Worm (Caenorhabditis elegans) whole organism, late embryonic: ENCODE data around the gene vha-14.
A peak's percentile ranks its signal among the peaks of the same experiment; 100 is the strongest.

ENCODE experiments used
- K02D7.2 ChIP-seq: sonication (generic microtip); optimal IDR thresholded peaks from 2 replicates; lab custom pipeline; 2017; ENCODE audit warnings: mild to moderate bottlenecking, missing genetic modification characterization, missing compliant biosample characterization
- Y22D7AL.16 ChIP-seq: sonication (generic microtip); optimal IDR thresholded peaks from 2 replicates; lab custom pipeline; 2016; ENCODE audit warnings: missing genetic modification characterization, missing compliant biosample characterization
- ama-1 ChIP-seq: fragments of 150-350 bp; optimal IDR thresholded peaks from 2 replicates; lab custom pipeline; 2014
- ceh-14 ChIP-seq: sonication (generic microtip); optimal IDR thresholded peaks from 2 replicates; lab custom pipeline; 2016; ENCODE audit warnings: missing genotype, missing genetic modification characterization, missing compliant biosample characterization
- ceh-18 ChIP-seq: sonication (generic microtip); optimal IDR thresholded peaks from 2 replicates; lab custom pipeline; 2016; ENCODE audit warnings: missing genetic modification characterization, missing compliant biosample characterization
- ceh-19 ChIP-seq: fragments of 200-800 bp; sonication (Bioruptor generic); optimal IDR thresholded peaks from 2 replicates; lab custom pipeline; 2018; ENCODE audit warnings: mild to moderate bottlenecking, missing genetic modification characterization, missing compliant biosample characterization
- ceh-22 ChIP-seq: sonication (generic microtip); optimal IDR thresholded peaks from 2 replicates; lab custom pipeline; 2017; ENCODE audit warnings: missing biosample characterization, missing genetic modification characterization
- ceh-24 ChIP-seq: sonication (generic microtip); optimal IDR thresholded peaks from 2 replicates; lab custom pipeline; 2016; ENCODE audit warnings: mild to moderate bottlenecking, missing genetic modification characterization, missing compliant biosample characterization
- ceh-30 ChIP-seq: fragments of 150-350 bp; optimal IDR thresholded peaks from 2 replicates; lab custom pipeline; 2014; ENCODE audit warnings: missing biosample characterization, missing genetic modification characterization
- ceh-31 ChIP-seq: sonication (generic microtip); optimal IDR thresholded peaks from 2 replicates; lab custom pipeline; 2016; ENCODE audit warnings: missing genetic modification characterization, missing compliant biosample characterization
- ceh-45 ChIP-seq: fragments of 200-800 bp; sonication (Bioruptor generic); IDR thresholded peaks from 2 replicates; pipeline ENCODE4 v1.3.6; 2022; ENCODE audit warnings: missing genetic modification reagents, missing genetic modification characterization, missing compliant biosample characterization
- ceh-48 ChIP-seq: sonication (generic microtip); optimal IDR thresholded peaks from 2 replicates; lab custom pipeline; 2016; ENCODE audit warnings: missing genetic modification characterization, inconsistent platforms, missing compliant biosample characterization
- ceh-6 ChIP-seq: fragments of 200-800 bp; sonication (Bioruptor generic); optimal IDR thresholded peaks from 2 replicates; lab custom pipeline; 2018; ENCODE audit warnings: mild to moderate bottlenecking, missing genetic modification characterization, missing compliant biosample characterization
- ceh-9 ChIP-seq: sonication (generic microtip); optimal IDR thresholded peaks from 2 replicates; lab custom pipeline; 2016; ENCODE audit warnings: mild to moderate bottlenecking, missing genetic modification characterization, inconsistent platforms, missing compliant biosample characterization
- che-1 ChIP-seq: sonication (generic microtip); optimal IDR thresholded peaks from 2 replicates; lab custom pipeline; 2016; ENCODE audit warnings: mild to moderate bottlenecking, missing genetic modification characterization, missing compliant biosample characterization
- dmd-4 ChIP-seq: sonication (generic microtip); optimal IDR thresholded peaks from 2 replicates; lab custom pipeline; 2016; ENCODE audit warnings: borderline replicate concordance, missing genetic modification characterization, missing compliant biosample characterization
- dve-1 ChIP-seq: sonication (generic microtip); optimal IDR thresholded peaks from 2 replicates; lab custom pipeline; 2017; ENCODE audit warnings: antibody characterized with exemption, mild to moderate bottlenecking, missing genetic modification characterization, missing compliant biosample characterization
- fkh-10 ChIP-seq: fragments of 150-350 bp; optimal IDR thresholded peaks from 2 replicates; lab custom pipeline; 2014; ENCODE audit warnings: missing biosample characterization, missing genetic modification reagents, missing genetic modification characterization
- gmeb-2 ChIP-seq: sonication (generic microtip); optimal IDR thresholded peaks from 2 replicates; lab custom pipeline; 2016; ENCODE audit warnings: missing genetic modification characterization, inconsistent platforms, missing compliant biosample characterization
- hlh-13 ChIP-seq: fragments of 200-800 bp; sonication (Bioruptor generic); optimal IDR thresholded peaks from 2 replicates; lab custom pipeline; 2018; ENCODE audit warnings: mild to moderate bottlenecking, missing genetic modification characterization, missing compliant biosample characterization
- hlh-30 ChIP-seq: sonication (generic microtip); optimal IDR thresholded peaks from 2 replicates; lab custom pipeline; 2017; ENCODE audit warnings: antibody characterized with exemption, missing genetic modification characterization, missing compliant biosample characterization; ENCODE audit not compliant: insufficient read depth
- hlh-8 ChIP-seq: sonication (generic microtip); optimal IDR thresholded peaks from 2 replicates; lab custom pipeline; 2016; ENCODE audit warnings: missing genotype, missing genetic modification characterization, missing compliant biosample characterization
- mec-3 ChIP-seq: sonication (generic microtip); optimal IDR thresholded peaks from 2 replicates; lab custom pipeline; 2016; ENCODE audit warnings: borderline replicate concordance, missing genetic modification characterization, missing compliant biosample characterization
- nfya-1 ChIP-seq: sonication (generic microtip); optimal IDR thresholded peaks from 2 replicates; lab custom pipeline; 2017; ENCODE audit warnings: missing genetic modification characterization, mild to moderate bottlenecking, missing compliant biosample characterization, antibody characterized with exemption, moderate library complexity
- npax-4 ChIP-seq: sonication (generic microtip); optimal IDR thresholded peaks from 2 replicates; lab custom pipeline; 2016; ENCODE audit warnings: missing genetic modification characterization, missing compliant biosample characterization
- odd-2 ChIP-seq: sonication (generic microtip); optimal IDR thresholded peaks from 2 replicates; lab custom pipeline; 2017; ENCODE audit warnings: antibody characterized with exemption, mild to moderate bottlenecking, missing genetic modification characterization, missing compliant biosample characterization
- pag-3 ChIP-seq: sonication (generic microtip); optimal IDR thresholded peaks from 2 replicates; lab custom pipeline; 2016; ENCODE audit warnings: missing compliant biosample characterization, missing genetic modification characterization, borderline replicate concordance
- pat-9 ChIP-seq: fragments of 200-800 bp; sonication (Bioruptor generic); optimal IDR thresholded peaks from 2 replicates; lab custom pipeline; 2018; ENCODE audit warnings: mild to moderate bottlenecking, missing genetic modification characterization, moderate library complexity, missing compliant biosample characterization
- pqm-1 ChIP-seq: sonication (generic microtip); optimal IDR thresholded peaks from 2 replicates; lab custom pipeline; 2016; ENCODE audit warnings: missing genetic modification characterization, missing compliant biosample characterization
- ref-2 ChIP-seq: sonication (generic microtip); optimal IDR thresholded peaks from 2 replicates; lab custom pipeline; 2016; ENCODE audit warnings: missing genetic modification characterization, missing compliant biosample characterization
- rnt-1 ChIP-seq: sonication (generic microtip); optimal IDR thresholded peaks from 2 replicates; lab custom pipeline; 2016; ENCODE audit warnings: missing genetic modification characterization, missing compliant biosample characterization
- sdc-2 ChIP-seq: sonication (generic microtip); optimal IDR thresholded peaks from 2 replicates; lab custom pipeline; 2016; ENCODE audit warnings: missing genotype, missing genetic modification characterization, missing compliant biosample characterization
- sox-2 ChIP-seq: fragments of 200-800 bp; sonication (Bioruptor generic); IDR thresholded peaks from 2 replicates; pipeline ENCODE4 v1.3.6; 2022; ENCODE audit warnings: missing genetic modification reagents, missing genetic modification characterization, missing compliant biosample characterization
- sox-4 ChIP-seq: sonication (generic microtip); optimal IDR thresholded peaks from 2 replicates; lab custom pipeline; 2017; ENCODE audit warnings: mild to moderate bottlenecking, missing genetic modification characterization, inconsistent platforms, missing compliant biosample characterization
- syd-9 ChIP-seq: sonication (generic microtip); optimal IDR thresholded peaks from 2 replicates; lab custom pipeline; 2016; ENCODE audit warnings: mild to moderate bottlenecking, missing genetic modification characterization, moderate library complexity, missing compliant biosample characterization
- tbx-7 ChIP-seq: sonication (generic microtip); optimal IDR thresholded peaks from 2 replicates; lab custom pipeline; 2016; ENCODE audit warnings: missing genotype, missing genetic modification characterization, missing compliant biosample characterization
- ttx-3 ChIP-seq: sonication (generic microtip); optimal IDR thresholded peaks from 2 replicates; lab custom pipeline; 2016; ENCODE audit warnings: missing genetic modification reagents, missing genetic modification characterization, missing compliant biosample characterization
- unc-3 ChIP-seq, 2 experiments: fragments of 200-800 bp in 1 of 2; sonication (Bioruptor generic) in 1 of 2; sonication (generic microtip) in 1 of 2; conservative IDR thresholded peaks in 1 of 2; optimal IDR thresholded peaks in 1 of 2; 2 replicates each; pipeline versions ENCODE4 v1.3.6 to Lab custom; 2016 to 2022; ENCODE audit warnings: missing compliant biosample characterization in 2 of 2, missing genetic modification characterization in 2 of 2, missing genetic modification reagents in 1 of 2
- unc-42 ChIP-seq: sonication (generic microtip); optimal IDR thresholded peaks from 2 replicates; lab custom pipeline; 2016; ENCODE audit warnings: missing genotype, missing genetic modification characterization, missing compliant biosample characterization
- unc-55 ChIP-seq: sonication (generic microtip); optimal IDR thresholded peaks from 2 replicates; lab custom pipeline; 2017; ENCODE audit warnings: missing biosample characterization, missing genetic modification reagents, missing genetic modification characterization
- zip-5 ChIP-seq: sonication (generic microtip); optimal IDR thresholded peaks from 2 replicates; lab custom pipeline; 2016; ENCODE audit warnings: missing genetic modification characterization, missing compliant biosample characterization

The vha-14 gene

ce11 chrIII:9507799-9508198 is at the start of gene vha-14:
Gene vha-14, plus strand, starts transcription at chrIII:9508100.
- TF ChIP-seq nfya-1 (tag; lab: Kevin White, UChicago) (peak; percentile 40), ceh-9 (tag; lab: Kevin White, UChicago) (no peak), ceh-22 (tag; lab: Kevin White, UChicago) (no peak), hlh-30 (peak; percentile 79)

- TF ChIP-seq hlh-13 (GFP tag; lab: Kevin White, UChicago) (no peak), ceh-30 (tag; lab: Kevin White, UChicago) (no peak), pat-9 (no peak), ref-2 (tag; lab: Kevin White, UChicago) (no peak), ceh-24 (no peak), ceh-6 (GFP tag; lab: Kevin White, UChicago) (no peak), mec-3 (tag; lab: Kevin White, UChicago) (no peak), dmd-4 (tag; lab: Kevin White, UChicago) (no peak), sdc-2 (tag; lab: Kevin White, UChicago) (no peak), dve-1 (no peak), rnt-1 (tag; lab: Kevin White, UChicago) (no peak), ceh-14 (tag; lab: Kevin White, UChicago) (no peak), ama-1 (lab: Kevin White, UChicago) (no peak)
Measured at ce11 chrIII:9461894-9462784, 45.8 kb upstream of the vha-14 start.

DNA sequence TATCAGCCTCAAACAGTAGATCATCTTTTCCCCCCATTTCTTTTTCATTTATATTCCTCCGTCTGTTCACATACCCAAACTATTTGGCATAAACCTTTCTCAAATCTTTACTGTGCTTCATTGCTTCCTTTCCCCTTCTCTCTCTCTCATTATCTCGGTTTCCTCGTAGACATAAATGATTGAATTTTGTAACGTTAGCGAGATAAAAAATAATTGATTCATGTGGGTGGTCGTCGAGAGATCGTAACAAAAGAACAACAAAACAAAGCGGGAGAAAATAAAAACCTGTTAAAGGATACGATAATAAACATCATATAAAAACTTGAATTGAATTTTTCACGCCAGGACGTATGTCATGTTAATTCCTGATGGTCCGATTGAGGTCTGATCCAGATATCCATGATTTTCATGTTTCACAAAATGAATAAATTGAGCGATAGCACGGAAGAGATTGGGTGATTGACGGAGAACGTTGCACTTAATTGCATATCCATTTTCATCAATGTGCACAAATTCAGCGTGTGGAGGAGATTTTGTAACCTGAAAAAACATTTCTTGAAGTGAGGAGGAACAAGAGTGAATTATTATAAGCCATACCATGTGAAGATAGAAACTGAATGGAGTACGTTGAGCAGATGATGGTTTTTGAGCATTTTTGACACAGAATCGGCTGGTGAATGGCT is 45.0 kb upstream of the vha-14 start:
- TF ChIP-seq che-1 (tag; lab: Kevin White, UChicago) = peak; percentile 9
- TF ChIP-seq ama-1 (lab: Kevin White, UChicago) = peak; percentile 50
- no peak for TF ChIP-seq unc-3 (GFP tag; conservative IDR thresholded peaks at IDR 0.05; lab: Robert Waterston, UW)
- no peak for TF ChIP-seq unc-3 (tag; optimal IDR thresholded peaks at IDR 0.05; lab: Kevin White, UChicago)

DNA sequence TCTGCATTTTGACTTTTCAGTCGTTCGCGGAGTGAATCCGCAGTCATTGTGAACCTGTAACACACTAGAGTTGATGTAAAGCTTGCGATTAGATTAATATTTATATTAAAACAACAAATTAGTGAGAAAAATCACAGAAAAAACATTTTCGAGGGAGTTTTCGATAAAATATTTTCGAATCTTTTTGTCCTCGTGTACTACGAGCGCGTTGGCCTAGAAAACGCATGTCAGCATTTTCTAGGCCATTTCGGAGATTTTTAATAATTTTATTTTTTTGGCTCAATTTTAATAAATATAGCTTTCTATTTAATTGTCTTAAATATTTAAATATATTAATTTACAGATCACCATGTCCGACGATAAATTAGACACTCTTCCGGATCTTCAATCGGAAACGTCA is 42.5 kb upstream of the vha-14 start, which contains the start of gene B0464.9:
B0464.9 (plus strand) TSS at position 344 of the 400 bp plus-strand sequence.
- TF ChIP-seq ama-1 (lab: Kevin White, UChicago) (no peak), ceh-48 (tag; lab: Kevin White, UChicago) (no peak), odd-2 (no peak), unc-42 (tag; lab: Kevin White, UChicago) (no peak), dmd-4 (tag; lab: Kevin White, UChicago) (no peak), gmeb-2 (no peak), ttx-3 (tag; lab: Kevin White, UChicago) (peak; percentile 40), sox-2 (GFP tag; lab: Robert Waterston, UW) (no peak), K02D7.2 (no peak), zip-5 (tag; lab: Kevin White, UChicago) (peak; percentile 73), ceh-22 (tag; lab: Kevin White, UChicago) (no peak), ceh-24 (no peak), pat-9 (no peak), dve-1 (no peak), hlh-8 (tag; lab: Kevin White, UChicago) (peak; percentile 61), hlh-13 (GFP tag; lab: Kevin White, UChicago) (no peak), ceh-19 (GFP tag; lab: Kevin White, UChicago) (no peak), ceh-31 (peak; percentile 77), pqm-1 (tag; lab: Kevin White, UChicago) (no peak), ceh-45 (no peak), mec-3 (tag; lab: Kevin White, UChicago) (no peak), Y22D7AL.16 (no peak), syd-9 (no peak), unc-55 (GFP tag; lab: Kevin White, UChicago) (no peak), sdc-2 (tag; lab: Kevin White, UChicago) (no peak), sox-4 (no peak), ceh-14 (tag; lab: Kevin White, UChicago) (peak; percentile 10), fkh-10 (GFP tag; lab: Kevin White, UChicago) (no peak), tbx-7 (tag; lab: Kevin White, UChicago) (peak; percentile 63), ceh-18 (tag; lab: Kevin White, UChicago) (no peak), npax-4 (no peak), pag-3 (tag; lab: Kevin White, UChicago) (no peak), che-1 (tag; lab: Kevin White, UChicago) (no peak)
